Fruit fly (Drosophila melanogaster) whole organism, embryonic: Measurements from ENCODE around the gene NitFhit.

Experiments
- Blimp-1 ChIP-seq: fragments of 200-800 bp; sonication (Bioruptor generic); optimal IDR thresholded peaks from 3 replicates; lab custom pipeline; 2018; ENCODE audit warnings: missing biosample characterization, missing genetic modification characterization, mild to moderate bottlenecking, moderate library complexity, missing genetic modification reagents
- CG1024 ChIP-seq: fragments of 200-800 bp; sonication (Bioruptor generic); IDR thresholded peaks from 2 replicates; pipeline ENCODE4 v1.3.6; 2022; ENCODE audit warnings: missing biosample characterization, missing genetic modification characterization
- CG10267 ChIP-seq: fragments of 200-800 bp; sonication (Bioruptor generic); optimal IDR thresholded peaks from 2 replicates; lab custom pipeline; 2018; ENCODE audit warnings: missing biosample characterization, mild to moderate bottlenecking, missing genetic modification characterization, moderate library complexity
- CG10366 ChIP-seq: fragments of 200-800 bp; sonication (Bioruptor generic); IDR thresholded peaks from 2 replicates; pipeline ENCODE4 v1.3.6; 2022; ENCODE audit warnings: missing biosample characterization, missing genetic modification characterization
- CG12236 ChIP-seq: fragments of 200-800 bp; sonication (Bioruptor generic); optimal IDR thresholded peaks from 2 replicates; lab custom pipeline; 2016; ENCODE audit warnings: missing biosample characterization, missing genetic modification characterization
- CG1233 ChIP-seq: fragments of 200-800 bp; sonication (Bioruptor generic); optimal IDR thresholded peaks from 4 replicates; lab custom pipeline; 2018; ENCODE audit warnings: missing biosample characterization, mild to moderate bottlenecking, missing genetic modification characterization
- CG12391 ChIP-seq: fragments of 200-800 bp; sonication (Bioruptor generic); optimal IDR thresholded peaks from 3 replicates; lab custom pipeline; 2018; ENCODE audit warnings: missing biosample characterization, mild to moderate bottlenecking, missing genetic modification characterization, moderate library complexity
- CG13424 ChIP-seq: fragments of 200-800 bp; sonication (Bioruptor generic); optimal IDR thresholded peaks from 2 replicates; lab custom pipeline; 2019; ENCODE audit warnings: missing biosample characterization, mild to moderate bottlenecking, missing genetic modification characterization, moderate library complexity
- CG14710 ChIP-seq: fragments of 200-800 bp; sonication (Bioruptor generic); optimal IDR thresholded peaks from 3 replicates; lab custom pipeline; 2019; ENCODE audit warnings: missing biosample characterization, mild to moderate bottlenecking, missing genetic modification characterization, moderate library complexity
- CG15601 ChIP-seq: fragments of 200-800 bp; sonication (Bioruptor generic); optimal IDR thresholded peaks from 3 replicates; lab custom pipeline; 2019; ENCODE audit warnings: missing biosample characterization, mild to moderate bottlenecking, missing genetic modification characterization, moderate library complexity
- CG17328 ChIP-seq: fragments of 200-800 bp; sonication (Bioruptor generic); IDR thresholded peaks from 2 replicates; pipeline ENCODE4 v1.3.6; 2022; ENCODE audit warnings: missing biosample characterization, missing genetic modification characterization
- CG18262 ChIP-seq: fragments of 200-800 bp; optimal IDR thresholded peaks from 3 replicates; lab custom pipeline; 2019; ENCODE audit warnings: missing biosample characterization, mild to moderate bottlenecking, missing genetic modification characterization, moderate library complexity
- CG2678 ChIP-seq: fragments of 200-800 bp; sonication (Bioruptor generic); optimal IDR thresholded peaks from 3 replicates; lab custom pipeline; 2019; ENCODE audit warnings: missing biosample characterization, mild to moderate bottlenecking, missing genetic modification characterization, moderate library complexity
- CG4424 ChIP-seq: fragments of 200-800 bp; sonication (Bioruptor generic); optimal IDR thresholded peaks from 3 replicates; lab custom pipeline; 2016; ENCODE audit warnings: missing biosample characterization, missing genetic modification characterization
- CG8388 ChIP-seq: fragments of 200-800 bp; sonication (Bioruptor generic); optimal IDR thresholded peaks from 2 replicates; lab custom pipeline; 2019; ENCODE audit warnings: missing biosample characterization, mild to moderate bottlenecking, missing genetic modification characterization, moderate library complexity
- CTCF ChIP-seq: fragments of 200-800 bp; sonication (Bioruptor generic); optimal IDR thresholded peaks from 2 replicates; lab custom pipeline; 2017; ENCODE audit warnings: missing biosample characterization, mild to moderate bottlenecking, missing genetic modification characterization, moderate library complexity
- D ChIP-seq, 2 experiments: fragments of 200-800 bp in 1 of 2; fragments of >200 bp in 1 of 2; sonication (Bioruptor generic) in 1 of 2; optimal IDR thresholded peaks; 2 replicates in 1 of 2; 3 replicates in 1 of 2; lab custom pipeline; 2017; ENCODE audit warnings: mild to moderate bottlenecking in 1 of 2, missing biosample characterization in 1 of 2, missing genetic modification characterization in 1 of 2, missing genetic modification reagents in 1 of 2
- H2.0 ChIP-seq: fragments of 200-800 bp; sonication (Bioruptor generic); IDR thresholded peaks from 2 replicates; pipeline ENCODE4 v1.3.6; 2022; ENCODE audit warnings: missing biosample characterization, missing genetic modification characterization
- Lhr ChIP-seq: fragments of 200-800 bp; sonication (Bioruptor generic); optimal IDR thresholded peaks from 3 replicates; lab custom pipeline; 2017; ENCODE audit warnings: mild to moderate bottlenecking, missing biosample characterization, missing genetic modification reagents, missing genetic modification characterization
- MESR4 ChIP-seq: fragments of 200-800 bp; sonication (Bioruptor generic); optimal IDR thresholded peaks from 2 replicates; lab custom pipeline; 2018; ENCODE audit warnings: missing biosample characterization, mild to moderate bottlenecking, missing genetic modification characterization, moderate library complexity
- Max ChIP-seq: fragments of 200-800 bp; sonication (Bioruptor generic); optimal IDR thresholded peaks from 2 replicates; lab custom pipeline; 2016; ENCODE audit warnings: missing biosample characterization, mild to moderate bottlenecking, missing genetic modification characterization
- Nf-YC ChIP-seq: fragments of 200-800 bp; optimal IDR thresholded peaks from 3 replicates; lab custom pipeline; 2019; ENCODE audit warnings: missing biosample characterization, mild to moderate bottlenecking, missing genetic modification characterization, moderate library complexity
- Side ChIP-seq: fragments of 200-800 bp; sonication (Bioruptor generic); optimal IDR thresholded peaks from 2 replicates; lab custom pipeline; 2016; ENCODE audit warnings: missing biosample characterization, missing genetic modification characterization
- Tbp ChIP-seq: fragments of >200 bp; optimal IDR thresholded peaks from 2 replicates; lab custom pipeline; 2018; ENCODE audit warnings: missing biosample characterization, missing genetic modification characterization
- Xbp1 ChIP-seq: fragments of 200-800 bp; sonication (Bioruptor generic); optimal IDR thresholded peaks from 3 replicates; lab custom pipeline; 2016; ENCODE audit warnings: missing biosample characterization, mild to moderate bottlenecking, missing genetic modification characterization
- Xrp1 ChIP-seq: fragments of 200-800 bp; sonication (Bioruptor generic); IDR thresholded peaks from 2 replicates; pipeline ENCODE4 v1.3.6; 2022; ENCODE audit warnings: missing biosample characterization, missing genetic modification characterization
- ap ChIP-seq: fragments of 200-800 bp; sonication (Bioruptor generic); IDR thresholded peaks from 2 replicates; pipeline ENCODE4 v1.3.6; 2022; ENCODE audit warnings: missing biosample characterization, missing genetic modification characterization
- bcd ChIP-seq: fragments of 200-800 bp; sonication (Bioruptor generic); optimal IDR thresholded peaks from 2 replicates; lab custom pipeline; 2017; ENCODE audit warnings: missing biosample characterization, mild to moderate bottlenecking, missing genetic modification characterization
- cg ChIP-seq: fragments of 200-800 bp; sonication (Bioruptor generic); optimal IDR thresholded peaks from 3 replicates; lab custom pipeline; 2019; ENCODE audit warnings: missing biosample characterization, mild to moderate bottlenecking, missing genetic modification characterization, moderate library complexity
- dmrt99B ChIP-seq: fragments of 200-800 bp; sonication (Bioruptor generic); optimal IDR thresholded peaks from 2 replicates; lab custom pipeline; 2018; ENCODE audit warnings: missing biosample characterization, mild to moderate bottlenecking, missing genetic modification characterization, moderate library complexity
- fd102C ChIP-seq: fragments of 200-800 bp; sonication (Bioruptor generic); optimal IDR thresholded peaks from 2 replicates; lab custom pipeline; 2018; ENCODE audit warnings: missing biosample characterization, mild to moderate bottlenecking, missing genetic modification characterization, moderate library complexity
- fu2 ChIP-seq: fragments of 200-800 bp; sonication (Bioruptor generic); optimal IDR thresholded peaks from 2 replicates; lab custom pipeline; 2016; ENCODE audit warnings: missing biosample characterization, missing genetic modification characterization
- gem ChIP-seq: fragments of 200-800 bp; sonication (Bioruptor generic); optimal IDR thresholded peaks from 2 replicates; lab custom pipeline; 2019; ENCODE audit warnings: missing biosample characterization, mild to moderate bottlenecking, missing genetic modification characterization, moderate library complexity
- jumu ChIP-seq: fragments of 200-800 bp; sonication (Bioruptor generic); optimal IDR thresholded peaks from 3 replicates; lab custom pipeline; 2016; ENCODE audit warnings: missing biosample characterization, missing genetic modification characterization
- ken ChIP-seq: fragments of 200-800 bp; sonication (Bioruptor generic); IDR thresholded peaks from 3 replicates; pipeline ENCODE4 v1.3.6; 2022; ENCODE audit warnings: missing biosample characterization, missing genetic modification characterization
- kni ChIP-seq: fragments of 200-800 bp; sonication (Bioruptor generic); optimal IDR thresholded peaks from 3 replicates; lab custom pipeline; 2017; ENCODE audit warnings: mild to moderate bottlenecking, missing biosample characterization, missing genetic modification reagents, missing genetic modification characterization
- maf-S ChIP-seq: fragments of 200-800 bp; sonication (Bioruptor generic); optimal IDR thresholded peaks from 2 replicates; lab custom pipeline; 2016; ENCODE audit warnings: missing biosample characterization, missing genetic modification characterization
- nerfin-1 ChIP-seq: fragments of 200-800 bp; sonication (Bioruptor generic); optimal IDR thresholded peaks from 3 replicates; lab custom pipeline; 2019; ENCODE audit warnings: missing biosample characterization, mild to moderate bottlenecking, missing genetic modification characterization, moderate library complexity
- nmo ChIP-seq: fragments of 200-800 bp; sonication (Bioruptor generic); optimal IDR thresholded peaks from 2 replicates; lab custom pipeline; 2018; ENCODE audit warnings: missing biosample characterization, mild to moderate bottlenecking, missing genetic modification characterization, moderate library complexity
- onecut ChIP-seq: fragments of 200-800 bp; sonication (Bioruptor generic); IDR thresholded peaks from 2 replicates; pipeline ENCODE4 v1.3.6; 2022; ENCODE audit warnings: missing biosample characterization, missing genetic modification characterization
- otp ChIP-seq: fragments of 200-800 bp; sonication (Bioruptor generic); IDR thresholded peaks from 3 replicates; pipeline ENCODE4, ENCODE4 v1.3.6; 2022; ENCODE audit warnings: missing biosample characterization, missing genetic modification characterization
- pho ChIP-seq: fragments of 200-800 bp; sonication (Bioruptor generic); optimal IDR thresholded peaks from 2 replicates; lab custom pipeline; 2016; ENCODE audit warnings: missing biosample characterization, missing genetic modification characterization
- pros ChIP-seq: fragments of 200-800 bp; sonication (Bioruptor generic); optimal IDR thresholded peaks from 3 replicates; lab custom pipeline; 2019; ENCODE audit warnings: missing biosample characterization, mild to moderate bottlenecking, missing genetic modification characterization, moderate library complexity
- rib ChIP-seq: fragments of 200-800 bp; sonication (Bioruptor generic); IDR thresholded peaks from 2 replicates; pipeline ENCODE4 v1.3.6; 2022; ENCODE audit warnings: missing biosample characterization, missing genetic modification characterization
- sens ChIP-seq: fragments of 200-800 bp; sonication (Bioruptor generic); peaks from one replicate; lab custom pipeline; 2016; ENCODE audit warnings: missing biosample characterization, missing genetic modification characterization
- sob ChIP-seq: fragments of 200-800 bp; sonication (Bioruptor generic); IDR thresholded peaks from 2 replicates; pipeline ENCODE4 v1.3.6; 2022; ENCODE audit warnings: missing biosample characterization, missing genetic modification characterization
- sr ChIP-seq: fragments of 200-800 bp; sonication (Bioruptor generic); IDR thresholded peaks from 3 replicates; pipeline ENCODE4 v1.3.6; 2022; ENCODE audit warnings: missing biosample characterization, missing genetic modification characterization
- stc ChIP-seq: fragments of 200-800 bp; sonication (Bioruptor generic); IDR thresholded peaks from 2 replicates; pipeline ENCODE4 v1.3.6; 2022; ENCODE audit warnings: missing biosample characterization, missing genetic modification characterization
- usp ChIP-seq: fragments of >200 bp; optimal IDR thresholded peaks from 2 replicates; lab custom pipeline; 2017; ENCODE audit warnings: missing biosample characterization, missing genetic modification characterization

NitFhit gene

dm6 chr3L:165981-166788 lies 37.3 kb upstream of the NitFhit start (continued):
- TF ChIP-seq D (optimal IDR thresholded peaks at IDR 0.05; lab: Kevin White, UChicago) = no peak
- peak; percentile 27 for TF ChIP-seq D (GFP tag; optimal IDR thresholded peaks at IDR 0.05; lab: Kevin White, UChicago)
- TF ChIP-seq Side (GFP tag; lab: Kevin White, UChicago) = peak; percentile 4
- TF ChIP-seq sens = peak; percentile 61
- TF ChIP-seq sob (GFP tag; lab: Robert Waterston, UW) = no peak
- TF ChIP-seq jumu = no peak
- TF ChIP-seq CG15601 = peak; percentile 40
- TF ChIP-seq pho (GFP tag; lab: Kevin White, UChicago) = no peak
- no peak for TF ChIP-seq CG1024 (GFP tag; lab: Robert Waterston, UW)
- TF ChIP-seq MESR4 (GFP tag; lab: Kevin White, UChicago) = no peak
- peak; percentile 51 for TF ChIP-seq Blimp-1
- TF ChIP-seq CG17328 (GFP tag; lab: Robert Waterston, UW) = peak; percentile 49
- peak; percentile 37 for TF ChIP-seq CG8388 (GFP tag; lab: Kevin White, UChicago)
- peak; percentile 36 for TF ChIP-seq CG2678 (tag; lab: Kevin White, UChicago)
- peak; percentile 52 for TF ChIP-seq gem (tag; lab: Kevin White, UChicago)
- peak; percentile 52 for TF ChIP-seq Xrp1
- TF ChIP-seq CG4424 (GFP tag; lab: Kevin White, UChicago) = peak; percentile 54
- peak; percentile 42 for TF ChIP-seq CG12391
- TF ChIP-seq fd102C = no peak
- TF ChIP-seq nerfin-1 (tag; lab: Kevin White, UChicago) = no peak
- TF ChIP-seq CG12236 (GFP tag; lab: Kevin White, UChicago) = no peak
- TF ChIP-seq dmrt99B = peak; percentile 48
- peak; percentile 15 for TF ChIP-seq nmo (GFP tag; lab: Kevin White, UChicago)
- TF ChIP-seq ken = 0 out of 3 replicates have a peak, but pooled peaks have one; percentile 45
- peak; percentile 11 for TF ChIP-seq fu2 (GFP tag; lab: Kevin White, UChicago)
- peak; percentile 85 for TF ChIP-seq kni (GFP tag; lab: Kevin White, UChicago)
- TF ChIP-seq CG13424 = peak; percentile 27
- peak; percentile 58 for TF ChIP-seq CTCF (GFP tag; lab: Kevin White, UChicago)
- TF ChIP-seq onecut (GFP tag; lab: Robert Waterston, UW) = 0 out of 2 replicates have a peak, but pooled peaks have one; percentile 33
- no peak for TF ChIP-seq sr (GFP tag; lab: Robert Waterston, UW)
- no peak for TF ChIP-seq Nf-YC (tag; lab: Kevin White, UChicago)
- TF ChIP-seq rib (GFP tag; lab: Robert Waterston, UW) = no peak
- no peak for TF ChIP-seq H2.0
- TF ChIP-seq maf-S = no peak
- peak; percentile 6 for TF ChIP-seq bcd (GFP tag; lab: Kevin White, UChicago)
- peak; percentile 35 for TF ChIP-seq pros (GFP tag; lab: Kevin White, UChicago)
- peak; percentile 44; the same call in 1 of the 3 replicates for TF ChIP-seq otp (GFP tag; lab: Robert Waterston, UW)
- peak; percentile 2 for TF ChIP-seq CG14710 (tag; lab: Kevin White, UChicago)
- TF ChIP-seq cg (GFP tag; lab: Kevin White, UChicago) = peak; percentile 47
- no peak for TF ChIP-seq usp (GFP tag; lab: Kevin White, UChicago)
- TF ChIP-seq stc = 0 out of 2 replicates have a peak, but pooled peaks have one; percentile 22
- no peak for TF ChIP-seq Lhr (GFP tag; lab: Kevin White, UChicago)
- TF ChIP-seq Tbp (GFP tag; lab: Kevin White, UChicago) = no peak
- TF ChIP-seq CG18262 (tag; lab: Kevin White, UChicago) = peak; percentile 51
- TF ChIP-seq Xbp1 (GFP tag; lab: Kevin White, UChicago) = peak; percentile 0
- TF ChIP-seq CG1233 (GFP tag; lab: Kevin White, UChicago) = no peak
- TF ChIP-seq CG10267 (tag; lab: Kevin White, UChicago) = peak; percentile 6
- TF ChIP-seq CG10366 (GFP tag; lab: Robert Waterston, UW) = 0 out of 2 replicates have a peak, but pooled peaks have one; percentile 11
- TF ChIP-seq Max (GFP tag; lab: Kevin White, UChicago) = no peak
- no peak for TF ChIP-seq ap (GFP tag; lab: Robert Waterston, UW)
